Worm (Caenorhabditis elegans): ENCODE measurements around the gene F10D2.10.

F10D2.10 gene

ce11 chrV:7141864-7142263 lies 14.1 kb downstream of the F10D2.10 start, which contains the start of gene ugt-40 (continued):
- TF ChIP-seq lir-3 (tag; optimal IDR thresholded peaks at IDR 0.05; ENCODE audit: poor library complexity) (no peak), ceh-90 (tag; optimal IDR thresholded peaks at IDR 0.05) (no peak)

ce11 chrV:7140368-7140767 lies 15.6 kb downstream of the F10D2.10 start:
- no peak for TF ChIP-seq jun-1 (tag; optimal IDR thresholded peaks at IDR 0.05)
- no peak for TF ChIP-seq unc-62 (GFP tag; optimal IDR thresholded peaks at IDR 0.05)
- peak; percentile 29 for TF ChIP-seq fkh-8 (tag; optimal IDR thresholded peaks at IDR 0.05)
- no peak for TF ChIP-seq nhr-84 (tag; optimal IDR thresholded peaks at IDR 0.05)
- TF ChIP-seq unc-98 (GFP tag; IDR thresholded peaks at IDR 0.05) = no peak
- TF ChIP-seq nhr-20 (tag; optimal IDR thresholded peaks at IDR 0.05) = peak; percentile 14
- no peak for TF ChIP-seq C34B4.2 (tag; optimal IDR thresholded peaks at IDR 0.05)
- TF ChIP-seq hlh-17 (GFP tag; optimal IDR thresholded peaks at IDR 0.05; ENCODE audit: borderline replicate concordance) = no peak
- no peak for TF ChIP-seq aly-2 (tag; optimal IDR thresholded peaks at IDR 0.05)
- no peak for TF ChIP-seq vab-15 (tag; optimal IDR thresholded peaks at IDR 0.05)
- TF ChIP-seq nhr-76 (tag; optimal IDR thresholded peaks at IDR 0.05) = no peak
- no peak for TF ChIP-seq lin-39 (tag; optimal IDR thresholded peaks at IDR 0.05)
- no peak for TF ChIP-seq ceh-88 (GFP tag; IDR thresholded peaks at IDR 0.05)
- peak; percentile 14 for TF ChIP-seq nhr-71 (tag; optimal IDR thresholded peaks at IDR 0.05)
- no peak for TF ChIP-seq pqm-1 (tag; optimal IDR thresholded peaks at IDR 0.05)
- no peak for TF ChIP-seq mef-2 (tag; optimal IDR thresholded peaks at IDR 0.05)
- no peak for TF ChIP-seq pag-3 (tag; optimal IDR thresholded peaks at IDR 0.05; ENCODE audit: borderline replicate concordance, insufficient read depth)
- no peak for TF ChIP-seq aha-1 (tag; optimal IDR thresholded peaks at IDR 0.05)
- no peak for TF ChIP-seq lin-35 (GFP tag; optimal IDR thresholded peaks at IDR 0.05)
- no peak for TF ChIP-seq tbx-2 (tag; optimal IDR thresholded peaks at IDR 0.05)
- no peak for TF ChIP-seq efl-1 (optimal IDR thresholded peaks at IDR 0.05)
- TF ChIP-seq efl-1 (GFP tag; optimal IDR thresholded peaks at IDR 0.05 in 1 of 2) = peak in 1 of 2 experiments; percentile 20
- peak; percentile 33 for TF ChIP-seq nhr-19 (GFP tag; conservative IDR thresholded peaks at IDR 0.05)

ce11 chrV:7138320-7138719 lies 17.7 kb downstream of the F10D2.10 start, which contains the start of gene str-112:
str-112 (minus strand) TSS chrV:7138420.
- TF ChIP-seq ceh-8 (GFP tag; optimal IDR thresholded peaks at IDR 0.05) = no peak
- TF ChIP-seq nhr-237 (tag; optimal IDR thresholded peaks at IDR 0.05) = no peak
- TF ChIP-seq blmp-1 (tag; optimal IDR thresholded peaks at IDR 0.05) = no peak
- TF ChIP-seq irx-1 (tag; optimal IDR thresholded peaks at IDR 0.05) = no peak
- TF ChIP-seq zag-1 (tag; optimal IDR thresholded peaks at IDR 0.05) = no peak
- no peak for TF ChIP-seq F16B12.6 (tag; optimal IDR thresholded peaks at IDR 0.05)
- TF ChIP-seq hlh-17 (GFP tag; optimal IDR thresholded peaks at IDR 0.05; ENCODE audit: borderline replicate concordance) = no peak
- TF ChIP-seq ceh-90 (tag; optimal IDR thresholded peaks at IDR 0.05) = no peak
- no peak for TF ChIP-seq lin-35 (GFP tag; optimal IDR thresholded peaks at IDR 0.05)

- TF ChIP-seq lin-39 (tag; optimal IDR thresholded peaks at IDR 0.05) = no peak
- no peak for TF ChIP-seq nhr-12 (tag; optimal IDR thresholded peaks at IDR 0.05)
- TF ChIP-seq lin-35 (GFP tag; optimal IDR thresholded peaks at IDR 0.05) = no peak
Measured at ce11 chrV:7136859-7137258, 19.1 kb downstream of the F10D2.10 start.

- TF ChIP-seq ets-5 (GFP tag; IDR thresholded peaks at IDR 0.05) = no peak
- TF ChIP-seq rnt-1 (tag; optimal IDR thresholded peaks at IDR 0.05) = no peak
- TF ChIP-seq efl-1 (optimal IDR thresholded peaks at IDR 0.05) = no peak
- TF ChIP-seq efl-1 (GFP tag; optimal IDR thresholded peaks at IDR 0.05 in 1 of 2) = peak in 1 of 2 experiments; percentile 39
- no peak for TF ChIP-seq nhr-20 (tag; optimal IDR thresholded peaks at IDR 0.05)
Measured at ce11 chrV:7133963-7134362, 22.0 kb downstream of the F10D2.10 start, which contains the start of gene F10D2.16. F10D2.16 (plus strand) TSS chrV:7134263.

Measured in whole organism, L1 larva.